Fruit fly (Drosophila melanogaster) whole organism, embryonic: Measurements from ENCODE around the gene Hasp.
A peak's percentile ranks its signal among the peaks of the same experiment; 100 is the strongest.

ENCODE experiments used
- ATbp ChIP-seq: fragments of 200-800 bp; sonication (Bioruptor generic); optimal IDR thresholded peaks from 2 replicates; lab custom pipeline; 2017; ENCODE audit warnings: missing biosample characterization, mild to moderate bottlenecking, missing genetic modification characterization, missing genetic modification reagents
- Awh ChIP-seq: fragments of 200-800 bp; sonication (Bioruptor generic); IDR thresholded peaks from 2 replicates; pipeline ENCODE4, ENCODE4 v1.3.6; 2022; ENCODE audit warnings: missing biosample characterization, missing genetic modification characterization
- BEAF-32 ChIP-seq: fragments of 200-800 bp; sonication (Bioruptor generic); optimal IDR thresholded peaks from 3 replicates; lab custom pipeline; 2017; ENCODE audit warnings: missing biosample characterization, missing genetic modification characterization, mild to moderate bottlenecking, moderate library complexity, missing genetic modification reagents
- CG1024 ChIP-seq: fragments of 200-800 bp; sonication (Bioruptor generic); IDR thresholded peaks from 2 replicates; pipeline ENCODE4 v1.3.6; 2022; ENCODE audit warnings: missing biosample characterization, missing genetic modification characterization
- CG10366 ChIP-seq: fragments of 200-800 bp; sonication (Bioruptor generic); IDR thresholded peaks from 2 replicates; pipeline ENCODE4 v1.3.6; 2022; ENCODE audit warnings: missing biosample characterization, missing genetic modification characterization
- CG10654 ChIP-seq: fragments of 200-800 bp; sonication (Bioruptor generic); optimal IDR thresholded peaks from 2 replicates; lab custom pipeline; 2016; ENCODE audit warnings: missing biosample characterization, missing genetic modification characterization
- CG1233 ChIP-seq: fragments of 200-800 bp; sonication (Bioruptor generic); optimal IDR thresholded peaks from 4 replicates; lab custom pipeline; 2018; ENCODE audit warnings: missing biosample characterization, mild to moderate bottlenecking, missing genetic modification characterization
- CG13424 ChIP-seq: fragments of 200-800 bp; sonication (Bioruptor generic); optimal IDR thresholded peaks from 2 replicates; lab custom pipeline; 2019; ENCODE audit warnings: missing biosample characterization, mild to moderate bottlenecking, missing genetic modification characterization, moderate library complexity
- CG14050 ChIP-seq: fragments of 200-800 bp; sonication (Bioruptor generic); IDR thresholded peaks from 3 replicates; pipeline ENCODE4 v1.3.6; 2022; ENCODE audit warnings: missing biosample characterization, missing genetic modification characterization
- CG15479 ChIP-seq: fragments of 200-800 bp; sonication (Bioruptor generic); optimal IDR thresholded peaks from 3 replicates; lab custom pipeline; 2019; ENCODE audit warnings: missing biosample characterization, mild to moderate bottlenecking, missing genetic modification characterization, moderate library complexity
- CG15696 ChIP-seq: fragments of 200-800 bp; sonication (Bioruptor generic); optimal IDR thresholded peaks from 2 replicates; lab custom pipeline; 2019; ENCODE audit warnings: missing biosample characterization, mild to moderate bottlenecking, missing genetic modification characterization, moderate library complexity
- CG16813 ChIP-seq: fragments of 200-800 bp; sonication (Bioruptor generic); IDR thresholded peaks from 3 replicates; pipeline ENCODE4 v1.3.6; 2022; ENCODE audit warnings: missing biosample characterization, missing genetic modification characterization; ENCODE audit not compliant: partially characterized antibody
- CG16815 ChIP-seq: fragments of 200-800 bp; sonication (Bioruptor generic); optimal IDR thresholded peaks from 3 replicates; lab custom pipeline; 2017; ENCODE audit warnings: missing biosample characterization, mild to moderate bottlenecking, missing genetic modification characterization
- CG17385 ChIP-seq: fragments of 200-800 bp; sonication (Bioruptor generic); optimal IDR thresholded peaks from 3 replicates; lab custom pipeline; 2018; ENCODE audit warnings: missing biosample characterization, mild to moderate bottlenecking, missing genetic modification characterization
- CG3065 ChIP-seq: fragments of 200-800 bp; sonication (Bioruptor generic); optimal IDR thresholded peaks from 2 replicates; lab custom pipeline; 2016; ENCODE audit warnings: missing biosample characterization, missing genetic modification characterization
- CG31441 ChIP-seq: fragments of 200-800 bp; sonication (Bioruptor generic); IDR thresholded peaks from 2 replicates; pipeline ENCODE4 v1.3.6; 2022; ENCODE audit warnings: missing biosample characterization, missing genetic modification characterization
- CG3163 ChIP-seq: fragments of 200-800 bp; sonication (Bioruptor generic); optimal IDR thresholded peaks from 3 replicates; lab custom pipeline; 2016; ENCODE audit warnings: missing biosample characterization, missing genetic modification characterization
- CG43689 ChIP-seq: fragments of 200-800 bp; sonication (Bioruptor generic); IDR thresholded peaks from 2 replicates; pipeline ENCODE4 v1.3.6; 2022; ENCODE audit warnings: missing biosample characterization, missing genetic modification characterization
- CG6254 ChIP-seq: fragments of 200-800 bp; sonication (Bioruptor generic); optimal IDR thresholded peaks from 3 replicates; lab custom pipeline; 2017; ENCODE audit warnings: mild to moderate bottlenecking, missing biosample characterization, missing genetic modification reagents, missing genetic modification characterization
- CG7357 ChIP-seq: fragments of 200-800 bp; sonication (Bioruptor generic); IDR thresholded peaks from 3 replicates; pipeline ENCODE4 v1.3.6; 2022; ENCODE audit warnings: missing biosample characterization, missing genetic modification characterization
- CG7556 ChIP-seq: fragments of 200-800 bp; sonication (Bioruptor generic); optimal IDR thresholded peaks from 2 replicates; lab custom pipeline; 2017; ENCODE audit warnings: missing biosample characterization, mild to moderate bottlenecking, missing genetic modification characterization
- CG7745 ChIP-seq: fragments of 200-800 bp; sonication (Bioruptor generic); optimal IDR thresholded peaks from 2 replicates; lab custom pipeline; 2018; ENCODE audit warnings: missing biosample characterization, mild to moderate bottlenecking, missing genetic modification characterization, moderate library complexity
- CG7839 ChIP-seq: fragments of 200-800 bp; sonication (Bioruptor generic); optimal IDR thresholded peaks from 3 replicates; lab custom pipeline; 2018; ENCODE audit warnings: missing biosample characterization, mild to moderate bottlenecking, missing genetic modification characterization, moderate library complexity
- CG9609 ChIP-seq: fragments of 200-800 bp; sonication (Bioruptor generic); optimal IDR thresholded peaks from 3 replicates; lab custom pipeline; 2016; ENCODE audit warnings: missing biosample characterization, missing genetic modification characterization
- CTCF ChIP-seq: fragments of 200-800 bp; sonication (Bioruptor generic); optimal IDR thresholded peaks from 2 replicates; lab custom pipeline; 2017; ENCODE audit warnings: missing biosample characterization, mild to moderate bottlenecking, missing genetic modification characterization, moderate library complexity
- Dfd ChIP-seq, 2 experiments: fragments of >200 bp; optimal IDR thresholded peaks; 2 replicates each; lab custom pipeline; 2017; ENCODE audit warnings: missing biosample characterization in 2 of 2, missing genetic modification characterization in 2 of 2
- Dref ChIP-seq: fragments of 200-800 bp; sonication (Bioruptor generic); IDR thresholded peaks from 2 replicates; pipeline ENCODE4 v1.3.6; 2022; ENCODE audit warnings: missing biosample characterization, missing genetic modification characterization
- Drgx ChIP-seq: fragments of 200-800 bp; sonication (Bioruptor generic); IDR thresholded peaks from 2 replicates; pipeline ENCODE4 v1.3.6; 2022; ENCODE audit warnings: missing biosample characterization, missing genetic modification characterization
- ERR ChIP-seq: fragments of 200-800 bp; sonication (Bioruptor generic); optimal IDR thresholded peaks from 2 replicates; lab custom pipeline; 2016; ENCODE audit warnings: missing biosample characterization, missing genetic modification characterization
- HHEX ChIP-seq: fragments of 200-800 bp; sonication (Bioruptor generic); optimal IDR thresholded peaks from 3 replicates; lab custom pipeline; 2017; ENCODE audit warnings: missing biosample characterization, mild to moderate bottlenecking, missing genetic modification characterization, missing genetic modification reagents
- HLH4C ChIP-seq: fragments of 200-800 bp; sonication (Bioruptor generic); IDR thresholded peaks from 3 replicates; pipeline ENCODE4 v1.3.6; 2022; ENCODE audit warnings: missing biosample characterization, missing genetic modification characterization; ENCODE audit not compliant: partially characterized antibody
- HLHmδ ChIP-seq: fragments of 200-800 bp; sonication (Bioruptor generic); optimal IDR thresholded peaks from 2 replicates; lab custom pipeline; 2018; ENCODE audit warnings: missing biosample characterization, mild to moderate bottlenecking, missing genetic modification characterization, moderate library complexity
- Lim3 ChIP-seq: fragments of 200-800 bp; sonication (Bioruptor generic); IDR thresholded peaks from 2 replicates; pipeline ENCODE4 v1.3.6; 2022; ENCODE audit warnings: missing biosample characterization, missing genetic modification characterization
- MESR4 ChIP-seq: fragments of 200-800 bp; sonication (Bioruptor generic); optimal IDR thresholded peaks from 2 replicates; lab custom pipeline; 2018; ENCODE audit warnings: missing biosample characterization, mild to moderate bottlenecking, missing genetic modification characterization, moderate library complexity
- Mrtf ChIP-seq: fragments of 200-800 bp; sonication (Bioruptor generic); IDR thresholded peaks from 3 replicates; pipeline ENCODE4 v1.3.6; 2022; ENCODE audit warnings: missing biosample characterization, missing genetic modification characterization
- Nf-YB ChIP-seq: fragments of 200-800 bp; sonication (Bioruptor generic); optimal IDR thresholded peaks from 3 replicates; lab custom pipeline; 2019; ENCODE audit warnings: missing biosample characterization, mild to moderate bottlenecking, missing genetic modification characterization, moderate library complexity
- Pdp1 ChIP-seq, 2 experiments: fragments of 200-800 bp; sonication (Bioruptor generic); optimal IDR thresholded peaks; 3 replicates each; lab custom pipeline; 2016; ENCODE audit warnings: missing biosample characterization in 2 of 2, missing genetic modification characterization in 2 of 2, mild to moderate bottlenecking in 1 of 2, moderate library complexity in 1 of 2
- Ptx1 ChIP-seq: fragments of 200-800 bp; sonication (Bioruptor generic); IDR thresholded peaks from 2 replicates; pipeline ENCODE4 v1.3.6; 2022; ENCODE audit warnings: missing biosample characterization, missing genetic modification characterization
- Tbp ChIP-seq: fragments of >200 bp; optimal IDR thresholded peaks from 2 replicates; lab custom pipeline; 2018; ENCODE audit warnings: missing biosample characterization, missing genetic modification characterization
- aop ChIP-seq: fragments of 200-800 bp; sonication (Bioruptor generic); IDR thresholded peaks from 2 replicates; pipeline ENCODE4 v1.3.6; 2022; ENCODE audit warnings: missing biosample characterization, missing genetic modification characterization
- ato ChIP-seq: fragments of 200-800 bp; sonication (Bioruptor generic); IDR thresholded peaks from 2 replicates; pipeline ENCODE4 v1.3.6; 2022; ENCODE audit warnings: missing biosample characterization, missing genetic modification characterization; ENCODE audit not compliant: partially characterized antibody
- danr ChIP-seq: fragments of 200-800 bp; sonication (Bioruptor generic); IDR thresholded peaks from 2 replicates; pipeline ENCODE4 v1.3.6; 2022; ENCODE audit warnings: missing biosample characterization, missing genetic modification characterization
- dmrt11E ChIP-seq: fragments of 200-800 bp; sonication (Bioruptor generic); optimal IDR thresholded peaks from 3 replicates; lab custom pipeline; 2018; ENCODE audit warnings: missing biosample characterization, mild to moderate bottlenecking, missing genetic modification characterization, moderate library complexity
- fd64A ChIP-seq: fragments of 200-800 bp; sonication (Bioruptor generic); optimal IDR thresholded peaks from 3 replicates; lab custom pipeline; 2018; ENCODE audit warnings: missing biosample characterization, mild to moderate bottlenecking, missing genetic modification characterization
- knrl ChIP-seq: fragments of 200-800 bp; sonication (Bioruptor generic); IDR thresholded peaks from 3 replicates; pipeline ENCODE4 v1.3.6; 2022; ENCODE audit warnings: missing biosample characterization, missing genetic modification characterization; ENCODE audit not compliant: partially characterized antibody
- sens ChIP-seq: fragments of 200-800 bp; sonication (Bioruptor generic); peaks from one replicate; lab custom pipeline; 2016; ENCODE audit warnings: missing biosample characterization, missing genetic modification characterization
- ssp ChIP-seq: fragments of 200-800 bp; sonication (Bioruptor generic); IDR thresholded peaks from 2 replicates; pipeline ENCODE4 v1.3.6; 2022; ENCODE audit warnings: missing biosample characterization, missing genetic modification characterization
- stc ChIP-seq: fragments of 200-800 bp; sonication (Bioruptor generic); IDR thresholded peaks from 2 replicates; pipeline ENCODE4 v1.3.6; 2022; ENCODE audit warnings: missing biosample characterization, missing genetic modification characterization
- tup ChIP-seq: fragments of 200-800 bp; sonication (Bioruptor generic); optimal IDR thresholded peaks from 2 replicates; lab custom pipeline; 2016; ENCODE audit warnings: missing biosample characterization, mild to moderate bottlenecking, missing genetic modification characterization, moderate library complexity
- vvl ChIP-seq: fragments of 200-800 bp; sonication (Bioruptor generic); IDR thresholded peaks from 2 replicates; pipeline ENCODE4 v1.3.6; 2022; ENCODE audit warnings: missing biosample characterization, missing genetic modification characterization
- z ChIP-seq: fragments of 200-800 bp; sonication (Bioruptor generic); IDR thresholded peaks from 3 replicates; pipeline ENCODE4 v1.3.6; 2022; ENCODE audit warnings: missing biosample characterization, missing genetic modification characterization

Gene Hasp

dm6 chr2L:19528308-19528707, 11.3 kb upstream of the Hasp start (continued):
- TF ChIP-seq CG7839 (tag; lab: Kevin White, UChicago) (peak; percentile 98), CTCF (peak; percentile 45), z (peak; percentile 32; the same call in 1 of the 3 replicates), tup (GFP tag; lab: Kevin White, UChicago) (peak; percentile 89), CG43689 (GFP tag; lab: Robert Waterston, UW) (peak; percentile 83), CG13424 (tag; lab: Kevin White, UChicago) (peak; percentile 95), ato (GFP tag; lab: Robert Waterston, UW) (no peak), knrl (no peak), vvl (GFP tag; lab: Robert Waterston, UW) (peak; percentile 97), sens (GFP tag; lab: Kevin White, UChicago) (peak; percentile 98), Nf-YB (GFP tag; lab: Kevin White, UChicago) (peak; percentile 82), HHEX (GFP tag; lab: Kevin White, UChicago) (peak; percentile 97), aop (GFP tag; lab: Robert Waterston, UW) (no peak; the same call in 1 of the 2 replicates), CG16813 (GFP tag; lab: Robert Waterston, UW) (no peak), CG15696 (tag; lab: Kevin White, UChicago) (peak; percentile 77), Dref (GFP tag; lab: Robert Waterston, UW) (peak; percentile 42), ERR (GFP tag; lab: Kevin White, UChicago) (peak; percentile 96), BEAF-32 (GFP tag; lab: Kevin White, UChicago) (peak; percentile 3), Dfd (GFP tag; optimal IDR thresholded peaks at IDR 0.05; lab: Kevin White, UChicago) (peak in 1 of 2 experiments; percentile 29), ATbp (GFP tag; lab: Kevin White, UChicago) (peak; percentile 86), CG9609 (GFP tag; lab: Kevin White, UChicago) (peak; percentile 90), HLHmδ (GFP tag; lab: Kevin White, UChicago) (no peak), Pdp1 (GFP tag; optimal IDR thresholded peaks at IDR 0.05; lab: Kevin White, UChicago) (peak; percentile 91 to 93), ssp (peak; percentile 83), CG31441 (GFP tag; lab: Robert Waterston, UW) (peak; percentile 84), CG7745 (tag; lab: Kevin White, UChicago) (no peak), Awh (peak; percentile 82), CG15479 (GFP tag; lab: Kevin White, UChicago) (no peak), CG17385 (GFP tag; lab: Kevin White, UChicago) (peak; percentile 94), dmrt11E (peak; percentile 64), CG7357 (GFP tag; lab: Robert Waterston, UW) (peak; percentile 88), stc (GFP tag; lab: Robert Waterston, UW) (peak; percentile 92), Lim3 (GFP tag; lab: Robert Waterston, UW) (peak; percentile 79), fd64A (GFP tag; lab: Kevin White, UChicago) (peak; percentile 53), CG16815 (peak; percentile 85), CG1233 (GFP tag; lab: Kevin White, UChicago) (peak; percentile 94), CG14050 (peak; percentile 94), Drgx (GFP tag; lab: Robert Waterston, UW) (peak; percentile 99), danr (GFP tag; lab: Robert Waterston, UW) (peak; percentile 93), Ptx1 (GFP tag; lab: Robert Waterston, UW) (peak; percentile 97), CG3065 (GFP tag; lab: Kevin White, UChicago) (peak; percentile 74), CG10654 (GFP tag; lab: Kevin White, UChicago) (peak; percentile 85), CG6254 (GFP tag; lab: Kevin White, UChicago) (peak; percentile 54), CG7556 (GFP tag; lab: Kevin White, UChicago) (peak; percentile 95), Tbp (GFP tag; lab: Kevin White, UChicago) (no peak), HLH4C (GFP tag; lab: Robert Waterston, UW) (no peak), CG10366 (GFP tag; lab: Robert Waterston, UW) (peak; percentile 97), CG3163 (GFP tag; lab: Kevin White, UChicago) (peak; percentile 97), MESR4 (GFP tag; lab: Kevin White, UChicago) (peak; percentile 51), Mrtf (GFP tag; lab: Robert Waterston, UW) (peak; percentile 95), CG1024 (peak; percentile 73)
